Worm (Caenorhabditis elegans) whole organism, L2 larva: Measurements from ENCODE around the gene Y57G11C.14.

Source experiments
- C34F6.9 ChIP-seq: fragments of 150-350 bp; optimal IDR thresholded peaks from 2 replicates; lab custom pipeline; 2014; ENCODE audit warnings: missing biosample characterization, missing genetic modification characterization
- F13H6.1 ChIP-seq: sonication (generic microtip); optimal IDR thresholded peaks from 2 replicates; lab custom pipeline; 2016; ENCODE audit warnings: missing genetic modification characterization, missing compliant biosample characterization
- R02D3.7 ChIP-seq: fragments of 150-350 bp; optimal IDR thresholded peaks from 2 replicates; lab custom pipeline; 2014; ENCODE audit warnings: missing biosample characterization, missing genetic modification characterization
- Y55F3AM.14 ChIP-seq: fragments of 200-800 bp; sonication (Bioruptor generic); optimal IDR thresholded peaks from 2 replicates; lab custom pipeline; 2018; ENCODE audit warnings: mild to moderate bottlenecking, missing genetic modification characterization, missing compliant biosample characterization
- ZK546.5 ChIP-seq: sonication (generic microtip); optimal IDR thresholded peaks from 2 replicates; lab custom pipeline; 2017; ENCODE audit warnings: missing biosample characterization, missing genetic modification characterization
- alr-1 ChIP-seq: fragments of 150-350 bp; optimal IDR thresholded peaks from 2 replicates; lab custom pipeline; 2014; ENCODE audit warnings: missing biosample characterization, missing genetic modification characterization
- aly-2 ChIP-seq: fragments of 150-350 bp; optimal IDR thresholded peaks from 2 replicates; lab custom pipeline; 2014; ENCODE audit warnings: missing biosample characterization, missing genetic modification characterization
- ama-1 ChIP-seq: fragments of 150-350 bp; optimal IDR thresholded peaks from 2 replicates; lab custom pipeline; 2018; ENCODE audit warnings: inconsistent platforms
- blmp-1 ChIP-seq: sonication (generic microtip); optimal IDR thresholded peaks from 2 replicates; lab custom pipeline; 2017; ENCODE audit warnings: missing genetic modification characterization, mild to moderate bottlenecking, missing compliant biosample characterization, antibody characterized with exemption, moderate library complexity; ENCODE audit not compliant: insufficient read depth
- ceh-16 ChIP-seq: fragments of 150-350 bp; optimal IDR thresholded peaks from 2 replicates; lab custom pipeline; 2014; ENCODE audit warnings: missing biosample characterization, missing genetic modification characterization
- ceh-82 ChIP-seq: fragments of 150-350 bp; optimal IDR thresholded peaks from 2 replicates; lab custom pipeline; 2014; ENCODE audit warnings: missing biosample characterization, missing genetic modification characterization
- crh-2 ChIP-seq: sonication (generic microtip); optimal IDR thresholded peaks from 2 replicates; lab custom pipeline; 2017; ENCODE audit warnings: missing biosample characterization, missing genetic modification characterization
- dmd-4 ChIP-seq: sonication (generic microtip); optimal IDR thresholded peaks from 2 replicates; lab custom pipeline; 2017; ENCODE audit warnings: missing biosample characterization, missing genetic modification characterization
- egl-27 ChIP-seq: sonication (generic microtip); optimal IDR thresholded peaks from 3 replicates; lab custom pipeline; 2017; ENCODE audit warnings: missing biosample characterization, missing genetic modification reagents, missing genetic modification characterization
- elt-1 ChIP-seq: fragments of 150-350 bp; optimal IDR thresholded peaks from 2 replicates; lab custom pipeline; 2014; ENCODE audit warnings: missing biosample characterization, missing genetic modification characterization
- elt-3 ChIP-seq: sonication (generic microtip); optimal IDR thresholded peaks from 2 replicates; lab custom pipeline; 2017; ENCODE audit warnings: missing biosample characterization, missing genetic modification characterization
- fos-1 ChIP-seq: fragments of 150-350 bp; optimal IDR thresholded peaks from 2 replicates; lab custom pipeline; 2014; ENCODE audit warnings: missing biosample characterization, missing genetic modification characterization
- gmeb-1 ChIP-seq: fragments of 150-350 bp; optimal IDR thresholded peaks from 2 replicates; lab custom pipeline; 2014; ENCODE audit warnings: missing biosample characterization, missing genetic modification characterization
- lin-11 ChIP-seq: fragments of 150-350 bp; sonication (generic microtip); optimal IDR thresholded peaks from 2 replicates; lab custom pipeline; 2014; ENCODE audit warnings: missing biosample characterization, missing genetic modification characterization, inconsistent platforms, mixed read lengths
- lin-13 ChIP-seq: fragments of 150-350 bp; optimal IDR thresholded peaks from 2 replicates; lab custom pipeline; 2014; ENCODE audit warnings: missing biosample characterization, missing genetic modification reagents, missing genetic modification characterization
- lin-39 ChIP-seq: fragments of 150-350 bp; optimal IDR thresholded peaks from 2 replicates; lab custom pipeline; 2014; ENCODE audit warnings: missing biosample characterization, missing genetic modification reagents, missing genetic modification characterization
- lsy-2 ChIP-seq, 2 experiments: fragments of 150-350 bp in 1 of 2; sonication (generic microtip) in 1 of 2; optimal IDR thresholded peaks; 2 replicates each; lab custom pipeline; 2014 to 2017; ENCODE audit warnings: missing biosample characterization in 2 of 2, missing genetic modification characterization in 2 of 2
- mab-5 ChIP-seq: fragments of 150-350 bp; optimal IDR thresholded peaks from 2 replicates; lab custom pipeline; 2014; ENCODE audit warnings: missing biosample characterization, missing genetic modification characterization
- mbf-1 ChIP-seq: sonication (generic microtip); optimal IDR thresholded peaks from 2 replicates; lab custom pipeline; 2017; ENCODE audit warnings: missing biosample characterization, missing genetic modification characterization
- mdl-1 ChIP-seq, 2 experiments: fragments of 150-350 bp in 1 of 2; sonication (generic microtip) in 1 of 2; optimal IDR thresholded peaks; 2 replicates each; lab custom pipeline; 2017; ENCODE audit warnings: missing biosample characterization in 2 of 2, missing genetic modification characterization in 2 of 2
- nhr-10 ChIP-seq: sonication (generic microtip); optimal IDR thresholded peaks from 2 replicates; lab custom pipeline; 2017; ENCODE audit warnings: missing biosample characterization, missing genetic modification characterization
- nhr-11 ChIP-seq: fragments of 150-350 bp; optimal IDR thresholded peaks from 2 replicates; lab custom pipeline; 2014; ENCODE audit warnings: missing biosample characterization, missing genetic modification characterization
- nhr-12 ChIP-seq: fragments of 150-350 bp; optimal IDR thresholded peaks from 2 replicates; lab custom pipeline; 2014; ENCODE audit warnings: missing biosample characterization, missing genetic modification characterization
- nhr-129 ChIP-seq: fragments of 150-350 bp; optimal IDR thresholded peaks from 2 replicates; lab custom pipeline; 2014; ENCODE audit warnings: missing biosample characterization, missing genetic modification characterization
- nhr-21 ChIP-seq: fragments of 150-350 bp; optimal IDR thresholded peaks from 2 replicates; lab custom pipeline; 2014; ENCODE audit warnings: missing biosample characterization, missing genetic modification characterization
- nhr-23 ChIP-seq: fragments of 150-350 bp; optimal IDR thresholded peaks from 2 replicates; lab custom pipeline; 2014; ENCODE audit warnings: missing biosample characterization, missing genetic modification reagents, missing genetic modification characterization
- nhr-237 ChIP-seq: fragments of 150-350 bp; optimal IDR thresholded peaks from 2 replicates; lab custom pipeline; 2014; ENCODE audit warnings: missing biosample characterization, missing genetic modification characterization
- nhr-25 ChIP-seq: fragments of 150-350 bp; sonication (generic microtip); optimal IDR thresholded peaks from 3 replicates; lab custom pipeline; 2014; ENCODE audit warnings: missing biosample characterization, missing genetic modification characterization
- nhr-6 ChIP-seq: fragments of 150-350 bp; optimal IDR thresholded peaks from 2 replicates; lab custom pipeline; 2014; ENCODE audit warnings: missing biosample characterization, missing genetic modification characterization
- nhr-77 ChIP-seq: fragments of 150-350 bp; optimal IDR thresholded peaks from 2 replicates; lab custom pipeline; 2014; ENCODE audit warnings: missing biosample characterization, missing genetic modification characterization
- peb-1 ChIP-seq: fragments of 150-350 bp; optimal IDR thresholded peaks from 2 replicates; lab custom pipeline; 2014; ENCODE audit warnings: missing biosample characterization, missing genetic modification characterization
- sem-4 ChIP-seq: fragments of 150-350 bp; optimal IDR thresholded peaks from 2 replicates; lab custom pipeline; 2014; ENCODE audit warnings: missing biosample characterization, missing genetic modification reagents, missing genetic modification characterization
- skn-1 ChIP-seq: sonication (generic microtip); optimal IDR thresholded peaks from 2 replicates; lab custom pipeline; 2017; ENCODE audit warnings: missing biosample characterization, missing genetic modification characterization
- sma-3 ChIP-seq: sonication (generic microtip); optimal IDR thresholded peaks from 2 replicates; lab custom pipeline; 2016; ENCODE audit warnings: missing genetic modification reagents, missing genetic modification characterization, missing compliant biosample characterization
- sma-9 ChIP-seq, 2 experiments: fragments of 150-350 bp in 1 of 2; sonication (generic microtip) in 1 of 2; optimal IDR thresholded peaks; 2 replicates each; lab custom pipeline; 2014 to 2016; ENCODE audit warnings: missing genetic modification characterization in 2 of 2, mild to moderate bottlenecking in 1 of 2, missing biosample characterization in 1 of 2, missing compliant biosample characterization in 1 of 2, missing genetic modification reagents in 1 of 2, moderate library complexity in 1 of 2
- snpc-4 ChIP-seq: fragments of 150-350 bp; optimal IDR thresholded peaks from 2 replicates; lab custom pipeline; 2014; ENCODE audit warnings: missing biosample characterization, missing genetic modification characterization
- unc-39 ChIP-seq: fragments of 150-350 bp; optimal IDR thresholded peaks from 2 replicates; lab custom pipeline; 2014; ENCODE audit warnings: missing biosample characterization, missing genetic modification characterization
- unc-55 ChIP-seq: fragments of 150-350 bp; sonication (generic microtip); optimal IDR thresholded peaks from 3 replicates; lab custom pipeline; 2014; ENCODE audit warnings: missing biosample characterization, missing genetic modification reagents, missing genetic modification characterization
- unc-62 ChIP-seq: fragments of 150-350 bp; optimal IDR thresholded peaks from 2 replicates; lab custom pipeline; 2014; ENCODE audit warnings: missing biosample characterization, missing genetic modification reagents, missing genetic modification characterization
- zag-1 ChIP-seq: fragments of 150-350 bp; optimal IDR thresholded peaks from 2 replicates; lab custom pipeline; 2014; ENCODE audit warnings: missing biosample characterization, missing genetic modification characterization
- ztf-1 ChIP-seq: fragments of 200-800 bp; sonication (Bioruptor generic); conservative IDR thresholded peaks from 2 replicates; pipeline ENCODE4 v1.3.6; 2022; ENCODE audit warnings: missing genetic modification characterization, missing compliant biosample characterization
- ztf-11 ChIP-seq: sonication (generic microtip); optimal IDR thresholded peaks from 2 replicates; lab custom pipeline; 2017; ENCODE audit warnings: missing biosample characterization, missing genetic modification characterization
- ztf-4 ChIP-seq: fragments of 150-350 bp; optimal IDR thresholded peaks from 2 replicates; lab custom pipeline; 2014; ENCODE audit warnings: missing biosample characterization, missing genetic modification characterization

Y57G11C.14 gene

DNA sequence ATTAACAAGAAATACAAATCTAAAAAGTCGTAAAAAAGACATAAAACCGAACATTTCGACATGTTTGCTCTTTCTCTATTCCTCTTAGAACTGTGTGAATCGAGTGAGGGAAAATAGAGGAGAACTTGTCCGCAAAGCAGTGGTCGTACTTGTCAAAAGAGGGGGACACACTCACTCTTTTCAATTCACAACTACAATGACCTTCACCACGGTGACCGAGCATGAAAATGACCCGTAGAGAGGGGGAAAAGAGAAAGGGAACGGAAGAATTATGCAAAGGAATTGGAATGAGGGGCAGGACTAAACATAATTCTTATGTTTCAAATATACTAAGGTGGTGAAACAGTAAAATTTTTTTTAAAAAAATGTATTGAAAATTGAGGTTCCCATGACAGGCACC, 34.4 kb downstream of the Y57G11C.14 start:
- peak; percentile 60 for TF ChIP-seq nhr-129 (tag; lab: Kevin White, UChicago)
- TF ChIP-seq elt-3 = no peak
- TF ChIP-seq fos-1 (tag; lab: Kevin White, UChicago) = peak; percentile 32
- TF ChIP-seq nhr-23 (tag; lab: Kevin White, UChicago) = no peak

DNA sequence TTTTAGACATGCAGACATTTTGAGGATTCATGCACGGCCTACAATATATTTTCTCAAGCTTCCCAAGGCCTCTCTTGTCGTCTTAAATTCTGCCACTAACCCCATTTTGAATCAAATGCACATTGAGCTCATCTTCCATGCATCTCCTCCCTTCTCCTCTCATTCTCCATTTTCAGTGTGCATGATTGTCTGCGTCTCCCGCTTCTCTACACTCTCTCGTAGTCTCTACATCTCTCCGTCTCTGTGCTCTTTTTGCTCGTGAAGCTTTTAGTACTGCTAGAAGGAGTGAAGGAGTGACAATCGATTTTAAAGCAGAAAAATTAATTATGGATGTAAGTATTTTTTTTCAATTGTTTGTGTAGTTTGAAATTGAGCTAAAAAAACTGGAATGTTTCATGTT, 37.8 kb downstream of the Y57G11C.14 start, which contains the start of gene Y57G11C.22:
Gene Y57G11C.22 (plus strand): TSS at position 327 of the 400 bp plus-strand sequence.
- TF ChIP-seq nhr-129 (tag; lab: Kevin White, UChicago) (peak; percentile 72), mab-5 (tag; lab: Kevin White, UChicago) (peak; percentile 43), dmd-4 (tag; lab: Kevin White, UChicago) (no peak), lin-13 (GFP tag; lab: Kevin White, UChicago) (peak; percentile 7), C34F6.9 (tag; lab: Kevin White, UChicago) (peak; percentile 61), crh-2 (peak; percentile 42), unc-55 (GFP tag; lab: Kevin White, UChicago) (peak; percentile 58), lsy-2 (tag; optimal IDR thresholded peaks at IDR 0.05; lab: Kevin White, UChicago) (peak in 1 of 2 experiments; percentile 65), F13H6.1 (tag; lab: Kevin White, UChicago) (no peak), skn-1 (tag; lab: Kevin White, UChicago) (no peak)

DNA sequence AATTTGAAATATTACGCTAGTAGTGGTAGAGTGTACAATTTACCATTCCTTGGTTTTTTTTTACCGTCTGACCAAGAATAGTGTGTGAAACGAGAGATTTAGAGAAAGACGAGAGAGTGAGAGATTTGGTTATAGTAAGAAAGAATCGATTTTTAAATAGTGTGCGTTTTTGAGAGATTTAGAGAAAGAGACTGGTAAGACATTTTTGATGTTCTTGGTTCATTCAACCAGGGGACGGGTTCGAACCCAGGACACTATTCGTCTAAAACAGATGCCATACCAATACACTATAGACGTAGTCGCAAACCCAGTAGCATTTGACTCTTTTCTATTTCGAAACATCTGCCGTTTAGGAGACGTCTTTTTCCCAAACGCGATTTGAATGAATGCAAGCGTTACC, 39.0 kb downstream of the Y57G11C.14 start:
- TF ChIP-seq lin-13 (GFP tag; lab: Kevin White, UChicago) = peak; percentile 83
- no peak for TF ChIP-seq skn-1 (tag; lab: Kevin White, UChicago)
- no peak for TF ChIP-seq nhr-77
- peak; percentile 94 for TF ChIP-seq sma-9 (GFP tag; optimal IDR thresholded peaks at IDR 0.05; lab: Kevin White, UChicago)
- no peak for TF ChIP-seq sma-9 (tag; optimal IDR thresholded peaks at IDR 0.05; lab: Kevin White, UChicago)
- TF ChIP-seq zag-1 (tag; lab: Kevin White, UChicago) = peak; percentile 64
- no peak for TF ChIP-seq R02D3.7 (tag; lab: Kevin White, UChicago)
- TF ChIP-seq fos-1 (tag; lab: Kevin White, UChicago) = peak; percentile 49
- TF ChIP-seq unc-55 (GFP tag; lab: Kevin White, UChicago) = peak; percentile 93
- TF ChIP-seq Y55F3AM.14 (GFP tag; lab: Kevin White, UChicago) = peak; percentile 76
- TF ChIP-seq aly-2 (tag; lab: Kevin White, UChicago) = no peak
- TF ChIP-seq nhr-21 (tag; lab: Kevin White, UChicago) = peak; percentile 86
- TF ChIP-seq nhr-12 (tag; lab: Kevin White, UChicago) = no peak
- no peak for TF ChIP-seq mdl-1 (tag; optimal IDR thresholded peaks at IDR 0.05; lab: Kevin White, UChicago)
- TF ChIP-seq lin-11 = no peak
- TF ChIP-seq nhr-6 (tag; lab: Kevin White, UChicago) = peak; percentile 76
- peak; percentile 94 for TF ChIP-seq C34F6.9 (tag; lab: Kevin White, UChicago)
- TF ChIP-seq crh-2 = peak; percentile 84
- TF ChIP-seq nhr-25 = peak; percentile 83
- no peak for TF ChIP-seq nhr-10 (tag; lab: Kevin White, UChicago)
- no peak for TF ChIP-seq peb-1 (tag; lab: Kevin White, UChicago)
- peak; percentile 21 for TF ChIP-seq ztf-11 (tag; lab: Kevin White, UChicago)
- TF ChIP-seq elt-1 (tag; lab: Kevin White, UChicago) = no peak
- no peak for TF ChIP-seq ceh-82 (tag; lab: Kevin White, UChicago)
- peak; percentile 80 for TF ChIP-seq egl-27 (tag; lab: Kevin White, UChicago)
- TF ChIP-seq ZK546.5 (tag; lab: Kevin White, UChicago) = no peak
- no peak for TF ChIP-seq nhr-237 (tag; lab: Kevin White, UChicago)
- no peak for TF ChIP-seq dmd-4 (tag; lab: Kevin White, UChicago)
- TF ChIP-seq ztf-4 = peak; percentile 52
- no peak for TF ChIP-seq unc-39 (tag; lab: Kevin White, UChicago)
- peak; percentile 85 for TF ChIP-seq F13H6.1 (tag; lab: Kevin White, UChicago)
- TF ChIP-seq ceh-16 (tag; lab: Kevin White, UChicago) = peak; percentile 30
- peak; percentile 93 for TF ChIP-seq sma-3 (GFP tag; lab: Kevin White, UChicago)
- peak; percentile 97 for TF ChIP-seq nhr-129 (tag; lab: Kevin White, UChicago)
- TF ChIP-seq lin-39 = no peak
- TF ChIP-seq sem-4 (tag; lab: Kevin White, UChicago) = peak; percentile 89
- no peak for TF ChIP-seq ztf-1 (GFP tag; lab: Robert Waterston, UW)
- no peak for TF ChIP-seq nhr-11 (tag; lab: Kevin White, UChicago)
- TF ChIP-seq gmeb-1 (tag; lab: Kevin White, UChicago) = peak; percentile 75
- TF ChIP-seq unc-62 (GFP tag; lab: Kevin White, UChicago) = no peak
- peak; percentile 53 for TF ChIP-seq mab-5 (tag; lab: Kevin White, UChicago)
- TF ChIP-seq snpc-4 = peak; percentile 8
- TF ChIP-seq blmp-1 = peak; percentile 56
- TF ChIP-seq elt-3 = no peak
- no peak for TF ChIP-seq mbf-1
- TF ChIP-seq lsy-2 (tag; optimal IDR thresholded peaks at IDR 0.05; lab: Kevin White, UChicago) = peak; percentile 77 to 90
- TF ChIP-seq alr-1 (tag; lab: Kevin White, UChicago) = no peak
- TF ChIP-seq ama-1 = no peak
- TF ChIP-seq nhr-23 (tag; lab: Kevin White, UChicago) = no peak
- TF ChIP-seq, all 48 proteins: peak for 24
